Worm (Caenorhabditis elegans) whole organism, late embryonic: ENCODE data around the gene ZK185.4.

ENCODE experiments used
- F13H6.1 ChIP-seq: sonication (generic microtip); optimal IDR thresholded peaks from 2 replicates; lab custom pipeline; 2016; ENCODE audit warnings: missing genetic modification characterization, missing compliant biosample characterization
- ama-1 ChIP-seq: fragments of 150-350 bp; optimal IDR thresholded peaks from 2 replicates; lab custom pipeline; 2014
- che-1 ChIP-seq: sonication (generic microtip); optimal IDR thresholded peaks from 2 replicates; lab custom pipeline; 2016; ENCODE audit warnings: mild to moderate bottlenecking, missing genetic modification characterization, missing compliant biosample characterization
- dve-1 ChIP-seq: sonication (generic microtip); optimal IDR thresholded peaks from 2 replicates; lab custom pipeline; 2017; ENCODE audit warnings: antibody characterized with exemption, mild to moderate bottlenecking, missing genetic modification characterization, missing compliant biosample characterization
- fkh-10 ChIP-seq: fragments of 150-350 bp; optimal IDR thresholded peaks from 2 replicates; lab custom pipeline; 2014; ENCODE audit warnings: missing biosample characterization, missing genetic modification reagents, missing genetic modification characterization
- nfya-1 ChIP-seq: sonication (generic microtip); optimal IDR thresholded peaks from 2 replicates; lab custom pipeline; 2017; ENCODE audit warnings: missing genetic modification characterization, mild to moderate bottlenecking, missing compliant biosample characterization, antibody characterized with exemption, moderate library complexity
- pros-1 ChIP-seq: fragments of 150-350 bp; optimal IDR thresholded peaks from 2 replicates; lab custom pipeline; 2014; ENCODE audit warnings: missing biosample characterization, missing genetic modification reagents, missing genetic modification characterization
- rnt-1 ChIP-seq: sonication (generic microtip); optimal IDR thresholded peaks from 2 replicates; lab custom pipeline; 2016; ENCODE audit warnings: missing genetic modification characterization, missing compliant biosample characterization
- sox-2 ChIP-seq: fragments of 200-800 bp; sonication (Bioruptor generic); IDR thresholded peaks from 2 replicates; pipeline ENCODE4 v1.3.6; 2022; ENCODE audit warnings: missing genetic modification reagents, missing genetic modification characterization, missing compliant biosample characterization
- sox-4 ChIP-seq: sonication (generic microtip); optimal IDR thresholded peaks from 2 replicates; lab custom pipeline; 2017; ENCODE audit warnings: mild to moderate bottlenecking, missing genetic modification characterization, inconsistent platforms, missing compliant biosample characterization
- tbx-2 ChIP-seq: sonication (generic microtip); optimal IDR thresholded peaks from 2 replicates; lab custom pipeline; 2016; ENCODE audit warnings: missing genetic modification characterization, missing compliant biosample characterization
- unc-42 ChIP-seq: sonication (generic microtip); optimal IDR thresholded peaks from 2 replicates; lab custom pipeline; 2016; ENCODE audit warnings: missing genotype, missing genetic modification characterization, missing compliant biosample characterization
- unc-55 ChIP-seq: sonication (generic microtip); optimal IDR thresholded peaks from 2 replicates; lab custom pipeline; 2017; ENCODE audit warnings: missing biosample characterization, missing genetic modification reagents, missing genetic modification characterization

DNA sequence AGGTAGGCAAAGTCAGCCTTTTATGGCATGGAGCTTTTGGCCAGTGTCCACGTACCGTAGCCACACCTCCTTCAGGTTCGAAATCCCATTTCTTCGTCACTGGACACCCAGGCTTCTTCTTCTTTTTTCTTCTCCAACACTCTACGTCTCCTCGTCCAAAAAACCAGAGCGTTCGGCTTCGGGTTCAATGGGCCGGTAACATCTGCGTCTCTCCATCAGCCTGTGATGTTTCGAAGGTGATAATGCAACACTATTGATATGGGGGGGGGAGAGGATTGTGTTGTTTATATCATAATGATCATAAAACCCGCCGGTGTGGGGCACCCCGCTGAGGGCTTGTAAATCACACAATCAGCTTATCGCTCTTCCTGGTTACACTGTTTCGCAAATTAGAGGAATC, 8.0 kb downstream of the ZK185.4 start, which contains the start of gene ZK180.6:
- TF ChIP-seq nfya-1 (tag; lab: Kevin White, UChicago) (no peak), pros-1 (tag; lab: Kevin White, UChicago) (no peak), ama-1 (no peak), unc-55 (GFP tag; lab: Kevin White, UChicago) (no peak), rnt-1 (tag; lab: Kevin White, UChicago) (no peak), fkh-10 (GFP tag; lab: Kevin White, UChicago) (no peak), tbx-2 (tag; lab: Kevin White, UChicago) (no peak), F13H6.1 (tag; lab: Kevin White, UChicago) (no peak), sox-2 (no peak), unc-42 (tag; lab: Kevin White, UChicago) (no peak), dve-1 (tag; lab: Kevin White, UChicago) (no peak), sox-4 (tag; lab: Kevin White, UChicago) (no peak), che-1 (tag; lab: Kevin White, UChicago) (no peak)
